5 fruit fly cellular contexts compared by ENCODE assay signal in genomic region chr3L:14486611-14487350, dm6.
TF ChIP-seq lines count a peak whose summit lies in the region.

No protein-coding gene starts in this region.

- TF ChIP-seq CTCF in whole organism, embryonic (GFP tag; optimal IDR thresholded peaks at IDR 0.05; lab: Kevin White, UChicago) = no peak

TF ChIP-seq in whole organism, adult, 20 proteins besides CTCF, POLR2A, EP300 and RAD21:
- TF ChIP-seq tj (GFP tag; optimal IDR thresholded peaks at IDR 0.05; lab: Kevin White, UChicago) = peak; percentile 39
- no peak for TF ChIP-seq CG7101 (tag; optimal IDR thresholded peaks at IDR 0.05; lab: Kevin White, UChicago)

TF ChIP-seq in whole organism, embryonic, 481 proteins besides CTCF, POLR2A, EP300 and RAD21 (continues in another document):
- TF ChIP-seq slp2 (GFP tag; optimal IDR thresholded peaks at IDR 0.05; lab: Kevin White, UChicago) (no peak), CG34224 (GFP tag; IDR thresholded peaks at IDR 0.05; lab: Robert Waterston, UW; ENCODE audit: partially characterized antibody) (no peak), nmo (GFP tag; optimal IDR thresholded peaks at IDR 0.05; lab: Kevin White, UChicago) (no peak), nerfin-1 (tag; optimal IDR thresholded peaks at IDR 0.05; lab: Kevin White, UChicago) (no peak), Ets65A (GFP tag; lab: Kevin White, UChicago) (peak; percentile 19), sens (GFP tag; lab: Kevin White, UChicago) (peak; percentile 81), Drgx (GFP tag; IDR thresholded peaks at IDR 0.05; lab: Robert Waterston, UW) (peak; percentile 49; the same call in 1 of the 2 replicates), Dp (GFP tag; optimal IDR thresholded peaks at IDR 0.05; lab: Kevin White, UChicago) (no peak), az2 (GFP tag; optimal IDR thresholded peaks at IDR 0.05; lab: Kevin White, UChicago) (peak; percentile 6), gem (tag; optimal IDR thresholded peaks at IDR 0.05; lab: Kevin White, UChicago) (peak; percentile 32), ci (GFP tag; IDR thresholded peaks at IDR 0.05; lab: Robert Waterston, UW) (no peak), da (GFP tag; optimal IDR thresholded peaks at IDR 0.05; lab: Kevin White, UChicago) (no peak), CG10959 (GFP tag; IDR thresholded peaks at IDR 0.05; lab: Robert Waterston, UW) (peak; percentile 30; the same call in 1 of the 2 replicates), CG2199 (GFP tag; IDR thresholded peaks at IDR 0.05; lab: Robert Waterston, UW) (no peak), lmd (GFP tag; IDR thresholded peaks at IDR 0.05; lab: Robert Waterston, UW) (no peak), CG4360 (GFP tag; IDR thresholded peaks at IDR 0.05; lab: Robert Waterston, UW) (no peak), fru (optimal IDR thresholded peaks at IDR 0.05; lab: Kevin White, UChicago) (no peak), CG4282 (GFP tag; optimal IDR thresholded peaks at IDR 0.05; lab: Kevin White, UChicago) (no peak), stc (GFP tag; IDR thresholded peaks at IDR 0.05; lab: Robert Waterston, UW) (no peak), CG1603 (tag; optimal IDR thresholded peaks at IDR 0.05; lab: Kevin White, UChicago) (peak; percentile 6), lbe (GFP tag; optimal IDR thresholded peaks at IDR 0.05; lab: Kevin White, UChicago) (peak; percentile 64), CG11504 (tag; optimal IDR thresholded peaks at IDR 0.05; lab: Kevin White, UChicago) (peak; percentile 10), Xbp1 (GFP tag; optimal IDR thresholded peaks at IDR 0.05; lab: Kevin White, UChicago) (no peak)

TF ChIP-seq in whole organism, prepupa, 60 proteins besides CTCF, POLR2A, EP300 and RAD21 (continues in another document):
- TF ChIP-seq Ets96B (tag; optimal IDR thresholded peaks at IDR 0.05; lab: Kevin White, UChicago) (peak; percentile 75), CG4318 (GFP tag; optimal IDR thresholded peaks at IDR 0.05; lab: Kevin White, UChicago) (peak; percentile 21), CG1621 (tag; optimal IDR thresholded peaks at IDR 0.05; lab: Kevin White, UChicago) (peak; percentile 73), Blimp-1 (GFP tag; optimal IDR thresholded peaks at IDR 0.05; lab: Kevin White, UChicago) (peak; percentile 34), net (GFP tag; optimal IDR thresholded peaks at IDR 0.05; lab: Kevin White, UChicago) (peak; percentile 26), CG11762 (GFP tag; optimal IDR thresholded peaks at IDR 0.05; lab: Kevin White, UChicago; ENCODE audit: insufficient read depth) (peak; percentile 77), CG10669 (GFP tag; optimal IDR thresholded peaks at IDR 0.05; lab: Kevin White, UChicago) (peak; percentile 77), vri (GFP tag; optimal IDR thresholded peaks at IDR 0.05; lab: Kevin White, UChicago) (peak; percentile 52), fd59A (GFP tag; optimal IDR thresholded peaks at IDR 0.05; lab: Kevin White, UChicago) (peak; percentile 62), Gug (GFP tag; IDR thresholded peaks at IDR 0.05; lab: Robert Waterston, UW) (no peak), pdm3 (GFP tag; optimal IDR thresholded peaks at IDR 0.05; lab: Kevin White, UChicago) (peak; percentile 65), CG3032 (tag; optimal IDR thresholded peaks at IDR 0.05; lab: Kevin White, UChicago) (peak; percentile 60), Sox14 (GFP tag; optimal IDR thresholded peaks at IDR 0.05; lab: Kevin White, UChicago) (peak; percentile 46), Lpt (GFP tag; optimal IDR thresholded peaks at IDR 0.05; lab: Kevin White, UChicago) (peak; percentile 40), achi (GFP tag; optimal IDR thresholded peaks at IDR 0.05; lab: Kevin White, UChicago) (peak; percentile 68), CG31627 (GFP tag; optimal IDR thresholded peaks at IDR 0.05; lab: Kevin White, UChicago) (peak; percentile 64), acj6 (GFP tag; optimal IDR thresholded peaks at IDR 0.05; lab: Kevin White, UChicago) (peak; percentile 79), Hr38 (GFP tag; optimal IDR thresholded peaks at IDR 0.05; lab: Kevin White, UChicago) (no peak), Eip75B (GFP tag; optimal IDR thresholded peaks at IDR 0.05; lab: Kevin White, UChicago) (peak; percentile 75), CG6854 (GFP tag; optimal IDR thresholded peaks at IDR 0.05; lab: Kevin White, UChicago) (no peak), CG11294 (GFP tag; IDR thresholded peaks at IDR 0.05; lab: Robert Waterston, UW) (0 out of 2 replicates have a peak, but pooled peaks have one; percentile 15), CG15336 (GFP tag; IDR thresholded peaks at IDR 0.05; lab: Robert Waterston, UW) (peak; percentile 54), CG6163 (GFP tag; IDR thresholded peaks at IDR 0.05; lab: Robert Waterston, UW) (peak; percentile 88)

TF ChIP-seq in whole organism, pupa, 21 proteins besides CTCF, POLR2A, EP300 and RAD21:
- peak; percentile 37 for TF ChIP-seq Pif1B (GFP tag; optimal IDR thresholded peaks at IDR 0.05; lab: Kevin White, UChicago)
- peak; percentile 67 for TF ChIP-seq CG9948 (tag; optimal IDR thresholded peaks at IDR 0.05; lab: Kevin White, UChicago)
- peak; percentile 7; the same call in 1 of the 2 replicates for TF ChIP-seq CG12605 (GFP tag; IDR thresholded peaks at IDR 0.05; lab: Robert Waterston, UW)
- TF ChIP-seq CG34367 (tag; optimal IDR thresholded peaks at IDR 0.05; lab: Kevin White, UChicago) = peak; percentile 45
- peak; percentile 72 for TF ChIP-seq CG8159 (tag; optimal IDR thresholded peaks at IDR 0.05; lab: Kevin White, UChicago)
- peak; percentile 73 for TF ChIP-seq CG17806 (tag; optimal IDR thresholded peaks at IDR 0.05; lab: Kevin White, UChicago)
- peak; percentile 66 for TF ChIP-seq Snoo (tag; optimal IDR thresholded peaks at IDR 0.05; lab: Kevin White, UChicago)
- TF ChIP-seq CG8301 (tag; optimal IDR thresholded peaks at IDR 0.05; lab: Kevin White, UChicago) = peak; percentile 54
- TF ChIP-seq CG10348 (GFP tag; IDR thresholded peaks at IDR 0.05; lab: Robert Waterston, UW) = no peak
- TF ChIP-seq CG14655 (GFP tag; optimal IDR thresholded peaks at IDR 0.05; lab: Kevin White, UChicago) = peak; percentile 60
- peak; percentile 49; the same call in 1 of the 3 replicates for TF ChIP-seq fd96Ca (GFP tag; IDR thresholded peaks at IDR 0.05; lab: Robert Waterston, UW)
- TF ChIP-seq CG13204 (GFP tag; optimal IDR thresholded peaks at IDR 0.05; lab: Kevin White, UChicago) = peak; percentile 25
- peak; percentile 78 for TF ChIP-seq CG4496 (GFP tag; IDR thresholded peaks at IDR 0.05; lab: Robert Waterston, UW)
- TF ChIP-seq gl (tag; optimal IDR thresholded peaks at IDR 0.05; lab: Kevin White, UChicago) = peak; percentile 31
- 0 out of 2 replicates have a peak, but pooled peaks have one; percentile 8 for TF ChIP-seq rn (GFP tag; IDR thresholded peaks at IDR 0.05; lab: Robert Waterston, UW)
- TF ChIP-seq CG32121 (GFP tag; IDR thresholded peaks at IDR 0.05; lab: Robert Waterston, UW) = no peak
- TF ChIP-seq Ets98B (GFP tag; IDR thresholded peaks at IDR 0.05; lab: Robert Waterston, UW) = peak; percentile 54
- TF ChIP-seq EcR (GFP tag; optimal IDR thresholded peaks at IDR 0.05; lab: Kevin White, UChicago) = no peak
- peak; percentile 73 for TF ChIP-seq CG15710 (tag; optimal IDR thresholded peaks at IDR 0.05; lab: Kevin White, UChicago)
- peak; percentile 74 for TF ChIP-seq Pif1A (GFP tag; optimal IDR thresholded peaks at IDR 0.05; lab: Kevin White, UChicago)
- TF ChIP-seq D1 (tag; optimal IDR thresholded peaks at IDR 0.05; lab: Kevin White, UChicago) = peak; percentile 8
TF ChIP-seq in whole organism, pupa: peak in this region for 18.

TF ChIP-seq in whole organism, wandering third instar larva, 38 proteins besides CTCF, POLR2A, EP300 and RAD21 (continues in another document):
- peak; percentile 70 for TF ChIP-seq psq (GFP tag; optimal IDR thresholded peaks at IDR 0.05; lab: Kevin White, UChicago)
- TF ChIP-seq Sp1 (GFP tag; optimal IDR thresholded peaks at IDR 0.05; lab: Kevin White, UChicago) = peak; percentile 66
- peak; percentile 36 for TF ChIP-seq dmrt93B (GFP tag; optimal IDR thresholded peaks at IDR 0.05; lab: Kevin White, UChicago)
- TF ChIP-seq CrebA (GFP tag; optimal IDR thresholded peaks at IDR 0.05; lab: Kevin White, UChicago; ENCODE audit: borderline replicate concordance) = no peak
- TF ChIP-seq rgr (GFP tag; optimal IDR thresholded peaks at IDR 0.05; lab: Kevin White, UChicago) = peak; percentile 79
- peak; percentile 32 for TF ChIP-seq dsf (GFP tag; optimal IDR thresholded peaks at IDR 0.05; lab: Kevin White, UChicago; ENCODE audit: borderline replicate concordance)
- TF ChIP-seq fru (GFP tag; optimal IDR thresholded peaks at IDR 0.05; lab: Kevin White, UChicago) = peak; percentile 76
- TF ChIP-seq N (GFP tag; optimal IDR thresholded peaks at IDR 0.05; lab: Kevin White, UChicago) = no peak
- TF ChIP-seq Abd-B (GFP tag; optimal IDR thresholded peaks at IDR 0.05; lab: Kevin White, UChicago) = no peak
- peak; percentile 73 for TF ChIP-seq brk (GFP tag; optimal IDR thresholded peaks at IDR 0.05; lab: Kevin White, UChicago)
- peak; percentile 44 for TF ChIP-seq woc (GFP tag; optimal IDR thresholded peaks at IDR 0.05; lab: Kevin White, UChicago)
- no peak for TF ChIP-seq Dfd (GFP tag; optimal IDR thresholded peaks at IDR 0.05; lab: Kevin White, UChicago)
- TF ChIP-seq CG9705 (GFP tag; optimal IDR thresholded peaks at IDR 0.05; lab: Kevin White, UChicago) = peak; percentile 15
- no peak for TF ChIP-seq dl (GFP tag; optimal IDR thresholded peaks at IDR 0.05; lab: Kevin White, UChicago; ENCODE audit: insufficient read depth in 1 of 2, partially characterized antibody in 2 of 2)
- TF ChIP-seq Mio (GFP tag; optimal IDR thresholded peaks at IDR 0.05; lab: Kevin White, UChicago) = no peak
- TF ChIP-seq OdsH (GFP tag; optimal IDR thresholded peaks at IDR 0.05; lab: Kevin White, UChicago) = peak; percentile 78
- peak; percentile 78 for TF ChIP-seq Hnf4 (GFP tag; optimal IDR thresholded peaks at IDR 0.05; lab: Kevin White, UChicago)
- TF ChIP-seq lola (GFP tag; optimal IDR thresholded peaks at IDR 0.05; lab: Kevin White, UChicago) = no peak
- TF ChIP-seq foxo (GFP tag; optimal IDR thresholded peaks at IDR 0.05; lab: Kevin White, UChicago) = peak in 1 of 2 experiments; percentile 79
- TF ChIP-seq sage (GFP tag; optimal IDR thresholded peaks at IDR 0.05; lab: Kevin White, UChicago) = peak; percentile 63
- TF ChIP-seq ey (GFP tag; optimal IDR thresholded peaks at IDR 0.05; lab: Kevin White, UChicago) = peak; percentile 67
- TF ChIP-seq jim (GFP tag; optimal IDR thresholded peaks at IDR 0.05; lab: Kevin White, UChicago) = no peak
- TF ChIP-seq h (GFP tag; optimal IDR thresholded peaks at IDR 0.05; lab: Kevin White, UChicago) = peak; percentile 81
- TF ChIP-seq HLH106 (tag; optimal IDR thresholded peaks at IDR 0.05; lab: Kevin White, UChicago) = peak; percentile 60
- TF ChIP-seq sv (GFP tag; optimal IDR thresholded peaks at IDR 0.05; lab: Kevin White, UChicago) = no peak
- peak; percentile 45 for TF ChIP-seq Hr83 (GFP tag; optimal IDR thresholded peaks at IDR 0.05; lab: Kevin White, UChicago; ENCODE audit: poor library complexity, severe bottlenecking)
- TF ChIP-seq GATAd (GFP tag; optimal IDR thresholded peaks at IDR 0.05; lab: Kevin White, UChicago) = no peak
- no peak for TF ChIP-seq tai (GFP tag; optimal IDR thresholded peaks at IDR 0.05; lab: Kevin White, UChicago)
- TF ChIP-seq CG32264 (GFP tag; optimal IDR thresholded peaks at IDR 0.05; lab: Kevin White, UChicago) = peak; percentile 23
- TF ChIP-seq pan (optimal IDR thresholded peaks at IDR 0.05; lab: Kevin White, UChicago) = no peak
